Worm (Caenorhabditis elegans): ENCODE data around the gene emb-4.

The emb-4 gene

DNA sequence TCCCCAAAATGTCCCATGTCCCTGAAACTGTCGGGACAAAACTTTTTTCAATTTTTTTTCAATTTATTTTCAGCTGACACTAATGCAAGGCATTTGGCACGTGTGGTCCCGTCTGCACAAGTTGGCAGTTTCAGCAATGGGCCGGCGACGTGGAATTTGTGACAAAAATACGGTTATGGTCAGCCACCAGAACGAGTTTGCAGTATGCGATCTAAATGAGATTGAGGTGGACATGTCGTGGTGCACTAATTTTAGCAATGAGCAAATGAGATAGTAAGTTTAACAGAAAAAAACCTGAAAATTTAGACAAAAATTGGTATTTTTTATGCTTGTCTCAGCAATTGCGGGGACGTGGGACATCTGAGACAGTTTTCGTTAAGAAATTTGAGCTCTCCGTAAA, 52.3 kb downstream of the emb-4 start:
- no peak for TF ChIP-seq ztf-11 (tag; optimal IDR thresholded peaks at IDR 0.05)
- TF ChIP-seq sem-4 (tag; optimal IDR thresholded peaks at IDR 0.05), result no peak

DNA sequence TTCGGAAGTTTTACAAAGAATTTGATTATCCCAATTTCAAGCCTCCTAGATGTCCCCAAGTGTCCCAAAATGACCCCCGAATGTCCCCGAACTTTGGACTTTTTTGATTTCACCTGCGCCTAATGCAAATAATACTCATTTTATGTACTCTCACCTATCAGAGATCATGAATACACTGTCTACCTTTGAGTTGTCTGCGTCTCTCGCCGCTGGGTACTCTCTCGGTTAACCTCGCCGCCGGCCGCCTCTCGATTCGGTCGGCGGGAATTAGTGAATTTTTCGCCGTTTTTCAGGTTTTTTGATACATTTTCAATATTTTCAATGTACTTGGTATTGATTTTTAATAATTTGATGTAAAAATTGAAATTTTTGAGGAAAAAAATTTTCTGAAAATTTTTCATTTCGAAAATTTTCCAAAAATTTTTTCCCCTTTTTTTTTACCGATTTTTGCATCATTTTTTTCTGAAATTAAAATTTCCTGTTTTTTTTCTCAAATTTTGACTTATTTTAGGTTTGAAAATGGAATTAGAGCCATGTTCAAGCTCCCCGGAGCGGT, 55.9 kb downstream of the emb-4 start, which contains the start of gene nhr-65:
TSS of gene nhr-65 (plus strand) at position 506 of the 556 bp plus-strand sequence.
- TF ChIP-seq sma-3 (GFP tag; optimal IDR thresholded peaks at IDR 0.05) (peak; percentile 11), nhr-12 (tag; optimal IDR thresholded peaks at IDR 0.05) (no peak), nhr-237 (tag; optimal IDR thresholded peaks at IDR 0.05) (no peak), nhr-21 (tag; optimal IDR thresholded peaks at IDR 0.05) (no peak), egl-27 (tag; optimal IDR thresholded peaks at IDR 0.05) (no peak), skn-1 (tag; optimal IDR thresholded peaks at IDR 0.05) (no peak), sem-4 (tag; optimal IDR thresholded peaks at IDR 0.05) (no peak), nhr-10 (tag; optimal IDR thresholded peaks at IDR 0.05) (no peak), ztf-4 (tag; optimal IDR thresholded peaks at IDR 0.05) (no peak), R02D3.7 (tag; optimal IDR thresholded peaks at IDR 0.05) (no peak), ceh-16 (tag; optimal IDR thresholded peaks at IDR 0.05) (no peak), dmd-4 (tag; optimal IDR thresholded peaks at IDR 0.05) (no peak), lin-11 (tag; optimal IDR thresholded peaks at IDR 0.05) (no peak), blmp-1 (tag; optimal IDR thresholded peaks at IDR 0.05; ENCODE audit: insufficient read depth) (no peak), gmeb-1 (tag; optimal IDR thresholded peaks at IDR 0.05) (peak; percentile 14), nhr-23 (tag; optimal IDR thresholded peaks at IDR 0.05) (no peak), lsy-2 (tag; optimal IDR thresholded peaks at IDR 0.05) (no peak), elt-1 (tag; optimal IDR thresholded peaks at IDR 0.05) (no peak), lin-39 (tag; optimal IDR thresholded peaks at IDR 0.05) (no peak), alr-1 (tag; optimal IDR thresholded peaks at IDR 0.05) (no peak), unc-55 (GFP tag; optimal IDR thresholded peaks at IDR 0.05) (no peak), nhr-129 (tag; optimal IDR thresholded peaks at IDR 0.05) (peak; percentile 1), fos-1 (tag; optimal IDR thresholded peaks at IDR 0.05) (peak; percentile 52), crh-2 (tag; optimal IDR thresholded peaks at IDR 0.05) (no peak), unc-39 (tag; optimal IDR thresholded peaks at IDR 0.05) (no peak), ztf-1 (GFP tag; conservative IDR thresholded peaks at IDR 0.05) (no peak), F13H6.1 (tag; optimal IDR thresholded peaks at IDR 0.05) (peak; percentile 46), lin-13 (GFP tag; optimal IDR thresholded peaks at IDR 0.05) (no peak), C34F6.9 (tag; optimal IDR thresholded peaks at IDR 0.05) (no peak), zag-1 (tag; optimal IDR thresholded peaks at IDR 0.05) (no peak)

DNA sequence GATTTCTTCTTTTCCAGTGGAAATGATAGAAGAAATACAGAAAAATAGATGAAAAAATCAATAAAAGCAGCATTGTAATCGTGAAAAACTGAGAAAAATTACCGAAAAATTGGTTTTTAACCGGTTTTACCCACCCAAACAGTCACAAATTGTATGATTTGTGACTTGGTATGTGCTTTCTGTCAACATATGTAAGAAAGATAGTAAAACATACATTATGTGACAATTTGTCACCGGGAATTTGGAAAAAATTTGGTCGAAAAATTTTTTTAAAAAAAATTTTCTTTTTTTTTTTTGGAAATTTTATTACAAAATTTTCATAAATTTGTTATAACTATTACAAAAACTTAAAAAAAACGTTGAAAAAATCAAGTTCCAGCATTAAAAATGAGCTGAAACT, 57.6 kb downstream of the emb-4 start, which contains the start of gene cyp-33D3:
TSS of gene cyp-33D3 (minus strand) at position 101 of the 400 bp plus-strand sequence.
- TF ChIP-seq unc-55 (GFP tag; optimal IDR thresholded peaks at IDR 0.05) (no peak), lin-11 (tag; optimal IDR thresholded peaks at IDR 0.05) (no peak), R02D3.7 (tag; optimal IDR thresholded peaks at IDR 0.05) (no peak), mbf-1 (tag; optimal IDR thresholded peaks at IDR 0.05) (no peak), ztf-11 (tag; optimal IDR thresholded peaks at IDR 0.05) (no peak), nhr-11 (tag; optimal IDR thresholded peaks at IDR 0.05) (no peak), nhr-23 (tag; optimal IDR thresholded peaks at IDR 0.05) (no peak), sma-3 (GFP tag; optimal IDR thresholded peaks at IDR 0.05) (no peak)

DNA sequence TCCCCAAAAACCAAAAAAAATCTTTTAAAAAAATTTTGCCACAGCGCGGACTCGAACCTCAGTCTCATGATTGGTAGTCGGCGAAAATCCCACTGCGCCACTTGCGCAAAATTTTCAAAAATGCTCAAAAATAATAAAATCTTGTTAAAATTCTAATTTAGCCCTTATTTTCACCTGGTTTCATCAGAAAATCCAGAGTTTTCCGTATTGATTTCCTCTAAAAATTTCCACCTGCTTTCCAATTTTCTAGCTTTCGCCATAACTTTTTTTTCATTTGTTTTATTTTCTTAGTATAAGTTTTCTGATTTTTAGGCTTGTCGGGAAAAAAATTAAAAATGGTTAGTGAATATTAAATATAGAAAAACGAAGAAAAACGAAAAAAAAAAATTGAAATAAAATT, 67.4 kb downstream of the emb-4 start:
- TF ChIP-seq skn-1 (tag; optimal IDR thresholded peaks at IDR 0.05), result no peak

DNA sequence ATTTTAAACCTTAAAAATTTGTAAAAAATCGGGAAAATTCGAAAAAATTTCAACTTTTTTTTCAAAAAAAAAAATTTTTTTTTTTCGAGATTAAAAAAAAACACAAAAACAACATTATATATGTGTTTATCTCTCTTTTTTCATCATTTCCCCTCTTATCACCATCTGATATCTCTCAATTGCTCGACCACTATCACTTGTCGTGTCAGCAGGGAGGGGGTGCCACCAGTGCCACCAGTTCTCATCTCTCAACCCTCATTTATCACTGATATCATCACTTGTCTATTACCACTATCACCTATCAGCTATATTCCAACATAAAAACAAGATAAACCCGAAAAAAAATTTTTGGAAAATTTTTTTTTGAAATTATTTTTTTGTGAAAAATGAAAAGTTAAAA, 68.3 kb downstream of the emb-4 start:
- TF ChIP-seq nhr-129 (tag; optimal IDR thresholded peaks at IDR 0.05) (peak; percentile 8), ama-1 (optimal IDR thresholded peaks at IDR 0.05) (no peak), fos-1 (tag; optimal IDR thresholded peaks at IDR 0.05) (peak; percentile 66), skn-1 (tag; optimal IDR thresholded peaks at IDR 0.05) (no peak), blmp-1 (tag; optimal IDR thresholded peaks at IDR 0.05; ENCODE audit: insufficient read depth) (no peak)

DNA sequence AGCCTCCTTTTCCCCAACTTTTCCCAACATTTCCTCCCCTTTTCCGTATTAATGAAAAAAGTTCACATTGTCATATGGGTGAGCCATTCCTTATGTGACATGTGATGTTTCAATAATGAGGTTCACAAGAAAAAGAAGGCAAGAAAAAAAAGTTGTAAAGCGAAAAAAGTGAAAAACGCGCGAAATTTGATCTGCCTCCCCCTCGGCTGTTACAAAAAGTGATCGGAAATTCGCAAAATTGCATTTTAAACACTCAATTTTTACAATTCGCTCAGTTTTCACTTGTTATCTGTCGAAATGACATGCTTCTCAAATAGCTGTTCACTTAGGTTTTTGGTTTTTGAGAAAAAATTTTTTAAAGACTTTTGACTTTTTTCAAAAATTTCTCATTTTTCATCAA, 73.2 kb downstream of the emb-4 start:
- TF ChIP-seq fos-1 (tag; optimal IDR thresholded peaks at IDR 0.05) (no peak), mbf-1 (tag; optimal IDR thresholded peaks at IDR 0.05) (no peak), nhr-129 (tag; optimal IDR thresholded peaks at IDR 0.05) (no peak), Y55F3AM.14 (GFP tag; optimal IDR thresholded peaks at IDR 0.05) (no peak)

Data from whole organism, L2 larva.